Worm (Caenorhabditis elegans) whole organism, L2 larva: ENCODE data around the gene Y77E11A.8.

Experiments
- ama-1 ChIP-seq: fragments of 150-350 bp; optimal IDR thresholded peaks from 2 replicates; lab custom pipeline; 2018; ENCODE audit warnings: inconsistent platforms
- lin-13 ChIP-seq: fragments of 150-350 bp; optimal IDR thresholded peaks from 2 replicates; lab custom pipeline; 2014; ENCODE audit warnings: missing biosample characterization, missing genetic modification reagents, missing genetic modification characterization
- nhr-21 ChIP-seq: fragments of 150-350 bp; optimal IDR thresholded peaks from 2 replicates; lab custom pipeline; 2014; ENCODE audit warnings: missing biosample characterization, missing genetic modification characterization
- unc-39 ChIP-seq: fragments of 150-350 bp; optimal IDR thresholded peaks from 2 replicates; lab custom pipeline; 2014; ENCODE audit warnings: missing biosample characterization, missing genetic modification characterization
- zag-1 ChIP-seq: fragments of 150-350 bp; optimal IDR thresholded peaks from 2 replicates; lab custom pipeline; 2014; ENCODE audit warnings: missing biosample characterization, missing genetic modification characterization
- ztf-1 ChIP-seq: fragments of 200-800 bp; sonication (Bioruptor generic); conservative IDR thresholded peaks from 2 replicates; pipeline ENCODE4 v1.3.6; 2022; ENCODE audit warnings: missing genetic modification characterization, missing compliant biosample characterization

DNA sequence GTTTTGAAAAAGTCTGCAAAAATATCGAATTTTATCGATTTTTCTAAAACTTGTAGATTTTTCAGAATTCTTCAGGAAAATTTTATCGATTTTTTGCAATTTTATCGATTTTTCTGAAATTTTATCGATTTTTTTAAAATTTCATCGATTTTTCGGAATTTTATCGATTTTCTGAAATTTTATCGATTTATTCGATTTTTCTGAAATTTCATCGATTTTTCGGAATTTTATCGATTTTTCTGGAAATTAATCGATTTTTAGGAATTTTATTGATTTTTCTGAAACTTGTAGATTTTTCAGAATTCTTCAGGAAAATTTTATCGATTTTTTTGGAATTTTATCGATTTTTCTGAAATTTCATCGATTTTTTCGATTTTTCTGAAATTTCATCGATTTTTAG, 16.7 kb downstream of the Y77E11A.8 start:
- TF ChIP-seq unc-39 (no peak), lin-13 (GFP tag; lab: Kevin White, UChicago) (no peak), zag-1 (tag; lab: Kevin White, UChicago) (no peak), nhr-21 (tag; lab: Kevin White, UChicago) (no peak), ztf-1 (GFP tag; lab: Robert Waterston, UW) (no peak), ama-1 (lab: Kevin White, UChicago) (no peak)
